Worm (Caenorhabditis elegans) whole organism, L3 larva: ENCODE measurements around the gene sid-2.

ENCODE experiments used
- nhr-28 ChIP-seq: fragments of 150-350 bp; optimal IDR thresholded peaks from 2 replicates; lab custom pipeline; 2014; ENCODE audit warnings: missing biosample characterization, missing genetic modification characterization
- ztf-11 ChIP-seq: fragments of 150-350 bp; optimal IDR thresholded peaks from 2 replicates; lab custom pipeline; 2014; ENCODE audit warnings: missing biosample characterization, missing genetic modification characterization

DNA sequence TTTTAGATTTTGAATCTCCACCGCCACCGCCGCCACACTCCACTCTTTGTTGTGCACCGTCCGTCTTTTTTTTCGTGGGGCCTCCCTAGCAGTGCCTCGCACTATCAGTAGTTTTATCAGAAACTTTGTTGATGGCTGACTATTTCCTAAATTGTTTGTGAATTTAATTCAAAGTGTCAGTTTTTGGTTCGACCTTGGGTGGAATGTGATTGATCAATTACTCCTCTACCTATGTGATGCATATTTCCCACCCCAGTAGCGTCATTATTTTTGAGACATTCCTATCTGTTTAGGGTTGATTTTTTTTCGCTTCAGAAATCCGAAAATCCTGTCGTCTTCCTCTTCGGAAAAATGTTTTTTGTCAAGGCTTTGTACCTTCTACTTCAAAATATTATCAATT lies 31.4 kb downstream of the sid-2 start:
- TF ChIP-seq ztf-11 (no peak), nhr-28 (tag; lab: Kevin White, UChicago) (no peak)
